Worm (Caenorhabditis elegans) whole organism, L4 larva: ENCODE results near the gene R01H2.4.

ENCODE experiments used
- F26F4.8 ChIP-seq: fragments of 200-800 bp; sonication (Bioruptor generic); conservative IDR thresholded peaks from 2 replicates; pipeline ENCODE4 v1.3.6; 2022; ENCODE audit warnings: missing genetic modification characterization, missing compliant biosample characterization
- R02D3.7 ChIP-seq: fragments of 150-350 bp; sonication (generic microtip); optimal IDR thresholded peaks from 3 replicates; lab custom pipeline; 2014; ENCODE audit warnings: missing biosample characterization, missing genetic modification characterization
- ZK337.2 ChIP-seq: fragments of 200-800 bp; sonication (Bioruptor generic); IDR thresholded peaks from 2 replicates; pipeline ENCODE4 v1.3.6; 2022; ENCODE audit warnings: missing genetic modification reagents, missing genetic modification characterization, missing compliant biosample characterization
- ceh-32 ChIP-seq: sonication (generic microtip); optimal IDR thresholded peaks from 2 replicates; lab custom pipeline; 2016; ENCODE audit warnings: mild to moderate bottlenecking, missing genetic modification characterization, missing compliant biosample characterization; ENCODE audit not compliant: poor library complexity
- ceh-44 ChIP-seq: fragments of 200-800 bp; sonication (Bioruptor generic); IDR thresholded peaks from 2 replicates; pipeline ENCODE4 v1.3.6; 2022; ENCODE audit warnings: missing genetic modification reagents, missing genetic modification characterization, missing compliant biosample characterization
- ces-1 ChIP-seq: fragments of 150-350 bp; sonication (generic microtip); optimal IDR thresholded peaks from 4 replicates; lab custom pipeline; 2014; ENCODE audit warnings: missing biosample characterization, missing genetic modification reagents, missing genetic modification characterization
- daf-8 ChIP-seq: fragments of 200-800 bp; sonication (Bioruptor generic); IDR thresholded peaks from 2 replicates; pipeline ENCODE4 v1.3.6; 2022; ENCODE audit warnings: missing genetic modification characterization, missing compliant biosample characterization
- dmd-6 ChIP-seq: fragments of 200-800 bp; sonication (Bioruptor generic); IDR thresholded peaks from 2 replicates; pipeline ENCODE4 v1.3.6; 2022; ENCODE audit warnings: missing genetic modification reagents, missing genetic modification characterization, missing compliant biosample characterization
- dmd-9 ChIP-seq: fragments of 200-800 bp; sonication (Bioruptor generic); IDR thresholded peaks from 2 replicates; pipeline ENCODE4 v1.3.6; 2022; ENCODE audit warnings: missing genetic modification reagents, missing genetic modification characterization, missing compliant biosample characterization
- dpl-1 ChIP-seq: fragments of 150-350 bp; optimal IDR thresholded peaks from 2 replicates; lab custom pipeline; 2014; ENCODE audit warnings: missing biosample characterization, missing genetic modification reagents, missing genetic modification characterization
- egl-27 ChIP-seq: sonication (generic microtip); optimal IDR thresholded peaks from 3 replicates; lab custom pipeline; 2017; ENCODE audit warnings: missing biosample characterization, missing genetic modification reagents, missing genetic modification characterization
- egl-43 ChIP-seq: fragments of 200-800 bp; sonication (Bioruptor generic); IDR thresholded peaks from 2 replicates; pipeline ENCODE4 v1.3.6; 2022; ENCODE audit warnings: missing genetic modification reagents, missing genetic modification characterization, missing compliant biosample characterization
- fos-1 ChIP-seq: fragments of 150-350 bp; optimal IDR thresholded peaks from 2 replicates; lab custom pipeline; 2014; ENCODE audit warnings: missing biosample characterization, missing genetic modification characterization
- gei-8 ChIP-seq: fragments of 200-800 bp; sonication (Bioruptor generic); optimal IDR thresholded peaks from 2 replicates; lab custom pipeline; 2018; ENCODE audit warnings: mild to moderate bottlenecking, missing genetic modification characterization, missing compliant biosample characterization
- hlh-11 ChIP-seq: fragments of 200-800 bp; sonication (Bioruptor generic); optimal IDR thresholded peaks from 2 replicates; lab custom pipeline; 2018; ENCODE audit warnings: mild to moderate bottlenecking, missing genetic modification characterization, missing compliant biosample characterization
- hlh-30 ChIP-seq: sonication (generic microtip); optimal IDR thresholded peaks from 2 replicates; lab custom pipeline; 2017; ENCODE audit warnings: antibody characterized with exemption, mild to moderate bottlenecking, missing genetic modification characterization, missing compliant biosample characterization; ENCODE audit not compliant: insufficient read depth
- hmg-1.1 ChIP-seq: fragments of 200-800 bp; sonication (Bioruptor generic); IDR thresholded peaks from 2 replicates; pipeline ENCODE4 v1.3.6; 2022; ENCODE audit warnings: missing genetic modification reagents, missing genetic modification characterization, missing compliant biosample characterization
- lin-13 ChIP-seq: fragments of 150-350 bp; optimal IDR thresholded peaks from 2 replicates; lab custom pipeline; 2014; ENCODE audit warnings: missing biosample characterization, missing genetic modification reagents, missing genetic modification characterization
- lir-3 ChIP-seq: sonication (generic microtip); optimal IDR thresholded peaks from 2 replicates; lab custom pipeline; 2016; ENCODE audit warnings: mild to moderate bottlenecking, missing genetic modification characterization, missing compliant biosample characterization
- lsy-2 ChIP-seq, 2 experiments: fragments of 150-350 bp in 1 of 2; sonication (generic microtip) in 1 of 2; optimal IDR thresholded peaks; 2 replicates each; lab custom pipeline; 2014 to 2017; ENCODE audit warnings: missing biosample characterization in 2 of 2, missing genetic modification characterization in 2 of 2
- madf-5 ChIP-seq, 2 experiments: fragments of 200-800 bp; sonication (Bioruptor generic); IDR thresholded peaks; 2 replicates each; pipeline ENCODE4 v1.3.6; 2022; ENCODE audit warnings: missing compliant biosample characterization in 2 of 2, missing genetic modification characterization in 2 of 2
- mes-2 ChIP-seq: sonication (generic microtip); optimal IDR thresholded peaks from 2 replicates; lab custom pipeline; 2016; ENCODE audit warnings: missing genotype, mild to moderate bottlenecking, missing genetic modification characterization, missing compliant biosample characterization; ENCODE audit not compliant: poor library complexity, severe bottlenecking
- mxl-2 ChIP-seq: fragments of 200-800 bp; sonication (Bioruptor generic); conservative IDR thresholded peaks from 2 replicates; pipeline ENCODE4 v1.3.6; 2022; ENCODE audit warnings: missing genetic modification reagents, missing genetic modification characterization, missing compliant biosample characterization
- mxl-3 ChIP-seq: fragments of 200-800 bp; sonication (Bioruptor generic); optimal IDR thresholded peaks from 2 replicates; lab custom pipeline; 2018; ENCODE audit warnings: mild to moderate bottlenecking, missing genetic modification characterization, missing compliant biosample characterization
- nhr-10 ChIP-seq: fragments of 150-350 bp; optimal IDR thresholded peaks from 2 replicates; lab custom pipeline; 2014; ENCODE audit warnings: missing biosample characterization, missing genetic modification characterization
- nhr-111 ChIP-seq: fragments of 200-800 bp; sonication (Bioruptor generic); optimal IDR thresholded peaks from 2 replicates; lab custom pipeline; 2018; ENCODE audit warnings: mild to moderate bottlenecking, missing genetic modification characterization, missing compliant biosample characterization
- nhr-28 ChIP-seq: fragments of 150-350 bp; optimal IDR thresholded peaks from 2 replicates; lab custom pipeline; 2014; ENCODE audit warnings: missing biosample characterization, missing genetic modification characterization
- pha-4 ChIP-seq, 2 experiments: fragments of 150-350 bp in 1 of 2; fragments of 200-800 bp in 1 of 2; sonication (Bioruptor generic) in 1 of 2; IDR thresholded peaks in 1 of 2; optimal IDR thresholded peaks in 1 of 2; 2 replicates each; pipeline versions ENCODE4 v1.3.6 to Lab custom; 2014 to 2022; ENCODE audit warnings: missing genetic modification characterization in 2 of 2, missing genetic modification reagents in 2 of 2, missing biosample characterization in 1 of 2, missing compliant biosample characterization in 1 of 2
- rbr-2 ChIP-seq: sonication (generic microtip); optimal IDR thresholded peaks from 2 replicates; lab custom pipeline; 2016; ENCODE audit warnings: missing genotype, missing genetic modification characterization, missing compliant biosample characterization
- set-16 ChIP-seq: fragments of 200-800 bp; sonication (Bioruptor generic); IDR thresholded peaks from 2 replicates; pipeline ENCODE4 v1.3.6; 2022; ENCODE audit warnings: missing genetic modification reagents, missing genetic modification characterization, missing compliant biosample characterization
- snpc-4 ChIP-seq: fragments of 150-350 bp; optimal IDR thresholded peaks from 2 replicates; lab custom pipeline; 2014; ENCODE audit warnings: missing biosample characterization, missing genetic modification characterization
- tra-1 ChIP-seq: fragments of 200-800 bp; sonication (Bioruptor generic); IDR thresholded peaks from 2 replicates; pipeline ENCODE4 v1.3.6; 2022; ENCODE audit warnings: missing genetic modification reagents, missing genetic modification characterization, missing compliant biosample characterization
- unc-130 ChIP-seq: sonication (generic microtip); optimal IDR thresholded peaks from 2 replicates; lab custom pipeline; 2016; ENCODE audit warnings: missing genetic modification reagents, missing genetic modification characterization, missing compliant biosample characterization
- zag-1 ChIP-seq: fragments of 150-350 bp; optimal IDR thresholded peaks from 2 replicates; lab custom pipeline; 2014; ENCODE audit warnings: missing biosample characterization, missing genetic modification characterization
- zip-2 ChIP-seq: fragments of 150-350 bp; optimal IDR thresholded peaks from 2 replicates; lab custom pipeline; 2014; ENCODE audit warnings: missing biosample characterization, missing genetic modification characterization
- ztf-7 ChIP-seq: fragments of 150-350 bp; optimal IDR thresholded peaks from 2 replicates; lab custom pipeline; 2014; ENCODE audit warnings: missing biosample characterization, missing genetic modification characterization

Gene R01H2.4

DNA sequence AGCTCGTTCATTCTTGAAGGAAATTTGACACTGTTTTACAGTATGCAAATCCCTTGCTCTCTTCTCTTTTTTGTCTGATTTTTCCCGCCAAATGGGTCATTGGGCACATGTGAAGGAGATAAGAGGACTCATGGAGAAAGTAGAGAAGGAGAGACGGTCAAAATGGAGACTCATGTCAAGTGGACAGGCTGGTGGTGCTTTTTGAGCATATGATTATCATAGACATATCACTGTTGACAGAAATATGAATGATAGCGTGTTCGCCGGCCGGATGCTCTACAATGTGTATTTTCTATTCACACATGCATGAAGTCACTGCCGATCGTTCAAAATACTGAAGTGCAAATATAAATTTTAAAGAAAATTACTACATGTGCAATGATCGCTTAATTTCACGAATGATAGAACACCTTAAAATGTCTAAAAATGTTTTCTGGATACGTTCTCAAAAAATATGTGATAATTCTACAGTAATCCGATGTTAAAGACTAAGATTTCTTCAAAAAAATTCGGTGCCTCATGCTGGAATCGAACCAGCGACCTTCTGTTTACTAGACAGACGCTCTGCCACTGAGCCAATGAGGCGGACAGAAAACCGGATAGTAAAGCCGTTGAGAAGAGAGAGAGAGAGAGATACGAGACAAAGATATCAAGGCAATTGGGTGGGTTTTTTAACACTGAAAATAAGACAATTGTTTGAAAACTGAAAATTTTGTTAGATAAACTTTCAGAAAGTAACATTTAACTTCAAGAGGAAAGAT, 33.9 kb downstream of the R01H2.4 start (continued):
- TF ChIP-seq pha-4 (GFP tag; IDR thresholded peaks at IDR 0.05; lab: Robert Waterston, UW) (0 out of 2 replicates have a peak, but pooled peaks have one; percentile 52), pha-4 (tag; optimal IDR thresholded peaks at IDR 0.05; lab: Kevin White, UChicago) (no peak), hmg-1.1 (peak; percentile 51; the same call in 1 of the 2 replicates), fos-1 (no peak), mxl-2 (GFP tag; lab: Robert Waterston, UW) (no peak), zag-1 (tag; lab: Kevin White, UChicago) (no peak), lir-3 (tag; lab: Kevin White, UChicago) (no peak), F26F4.8 (no peak), ztf-7 (tag; lab: Kevin White, UChicago) (no peak), madf-5 (GFP tag; IDR thresholded peaks at IDR 0.05; lab: Robert Waterston, UW) (no peak), ceh-32 (tag; lab: Kevin White, UChicago) (no peak), nhr-111 (GFP tag; lab: Kevin White, UChicago) (peak; percentile 34), hlh-11 (tag; lab: Kevin White, UChicago) (peak; percentile 22), unc-130 (GFP tag; lab: Kevin White, UChicago) (no peak), egl-27 (tag; lab: Kevin White, UChicago) (no peak), ZK337.2 (GFP tag; lab: Robert Waterston, UW) (no peak), tra-1 (peak; percentile 56), daf-8 (GFP tag; lab: Robert Waterston, UW) (no peak), dmd-6 (peak; percentile 61)

DNA sequence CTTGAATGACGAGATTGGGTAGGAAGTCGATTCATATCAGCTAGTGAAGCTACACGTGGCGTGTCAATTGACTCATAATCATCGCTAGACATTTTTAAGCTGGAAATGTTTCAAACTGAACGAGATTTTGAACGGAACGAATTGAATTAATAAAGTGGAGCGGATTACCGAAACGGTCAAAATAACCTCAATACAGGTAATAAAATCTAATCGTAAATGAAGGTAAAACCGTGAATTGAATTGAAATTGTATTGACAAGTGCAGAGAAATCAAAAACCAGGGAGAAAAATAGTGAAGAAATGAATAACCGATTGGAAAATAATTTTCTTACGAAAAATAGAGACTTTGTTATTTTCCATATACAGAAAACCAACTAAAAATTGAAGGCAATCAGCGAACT, 35.0 kb downstream of the R01H2.4 start, which contains the start of gene cyk-1:
TSS of gene cyk-1 (minus strand) at position 101 of the 400 bp plus-strand sequence.
- no peak for TF ChIP-seq ztf-7 (tag; lab: Kevin White, UChicago)
- TF ChIP-seq nhr-28 = no peak
- no peak for TF ChIP-seq ceh-44 (GFP tag; lab: Robert Waterston, UW)
- no peak for TF ChIP-seq ZK337.2 (GFP tag; lab: Robert Waterston, UW)
- no peak for TF ChIP-seq mxl-3 (GFP tag; lab: Kevin White, UChicago)

ce11 chrIII:7025839-7026238, 38.2 kb downstream of the R01H2.4 start:
- TF ChIP-seq dpl-1 (GFP tag; lab: Kevin White, UChicago) (no peak), zip-2 (no peak), gei-8 (GFP tag; lab: Kevin White, UChicago) (no peak), lin-13 (GFP tag; lab: Kevin White, UChicago) (no peak), lsy-2 (tag; optimal IDR thresholded peaks at IDR 0.05; lab: Kevin White, UChicago) (no peak), ces-1 (GFP tag; lab: Kevin White, UChicago) (no peak), dmd-9 (GFP tag; lab: Robert Waterston, UW) (no peak), R02D3.7 (tag; lab: Kevin White, UChicago) (no peak), mes-2 (no peak), rbr-2 (tag; lab: Kevin White, UChicago) (no peak), mxl-2 (GFP tag; lab: Robert Waterston, UW) (peak; percentile 55; the same call in 1 of the 2 replicates), snpc-4 (tag; lab: Kevin White, UChicago) (no peak), nhr-10 (no peak), egl-43 (GFP tag; lab: Robert Waterston, UW) (0 out of 2 replicates have a peak, but pooled peaks have one; percentile 37), pha-4 (GFP tag; IDR thresholded peaks at IDR 0.05; lab: Robert Waterston, UW) (peak; percentile 66; the same call in 1 of the 2 replicates), pha-4 (tag; optimal IDR thresholded peaks at IDR 0.05; lab: Kevin White, UChicago) (no peak), set-16 (GFP tag; lab: Robert Waterston, UW) (peak; percentile 98), hlh-30 (tag; lab: Kevin White, UChicago) (no peak)
